Worm (Caenorhabditis elegans) whole organism, mixed stage, embryonic: ENCODE measurements around the gene nspf-2.
"Not testable (repeated sequence)": the region's sequence is repeated elsewhere in the genome, so short reads cannot be mapped to it uniquely, and the experiment has no call there.

Source experiments
- M03D4.4 ChIP-seq: sonication (generic microtip); optimal IDR thresholded peaks from 2 replicates; lab custom pipeline; 2017; ENCODE audit warnings: mild to moderate bottlenecking, missing genetic modification characterization, missing compliant biosample characterization
- bed-3 ChIP-seq: fragments of 200-800 bp; sonication (Bioruptor generic); optimal IDR thresholded peaks from 3 replicates; lab custom pipeline; 2018; ENCODE audit warnings: mild to moderate bottlenecking, missing genetic modification characterization, moderate library complexity, missing compliant biosample characterization
- blmp-1 ChIP-seq: fragments of 150-350 bp; optimal IDR thresholded peaks from 2 replicates; lab custom pipeline; 2014; ENCODE audit warnings: missing biosample characterization, missing genetic modification characterization
- ceh-39 ChIP-seq: fragments of 150-350 bp; optimal IDR thresholded peaks from 2 replicates; lab custom pipeline; 2014; ENCODE audit warnings: missing biosample characterization, missing genetic modification characterization
- ceh-83 ChIP-seq: fragments of 200-800 bp; sonication (Bioruptor generic); optimal IDR thresholded peaks from 2 replicates; lab custom pipeline; 2018; ENCODE audit warnings: mild to moderate bottlenecking, missing genetic modification characterization, missing compliant biosample characterization
- ces-1 ChIP-seq: fragments of 150-350 bp; optimal IDR thresholded peaks from 2 replicates; lab custom pipeline; 2014; ENCODE audit warnings: missing biosample characterization, missing genetic modification reagents, missing genetic modification characterization
- cnd-1 ChIP-seq: fragments of 200-800 bp; sonication (Bioruptor generic); optimal IDR thresholded peaks from 2 replicates; lab custom pipeline; 2018; ENCODE audit warnings: mild to moderate bottlenecking, missing genetic modification characterization, missing compliant biosample characterization
- elt-1 ChIP-seq: sonication (generic microtip); optimal IDR thresholded peaks from 2 replicates; lab custom pipeline; 2017; ENCODE audit warnings: missing genetic modification characterization, mild to moderate bottlenecking, missing compliant biosample characterization, antibody characterized with exemption, moderate library complexity, borderline replicate concordance; ENCODE audit not compliant: insufficient read depth
- ham-2 ChIP-seq: fragments of 200-800 bp; sonication (Bioruptor generic); optimal IDR thresholded peaks from 2 replicates; lab custom pipeline; 2018; ENCODE audit warnings: mild to moderate bottlenecking, missing genetic modification characterization, missing compliant biosample characterization
- lin-13 ChIP-seq: fragments of 150-350 bp; optimal IDR thresholded peaks from 2 replicates; lab custom pipeline; 2014; ENCODE audit warnings: missing biosample characterization, missing genetic modification characterization
- lin-32 ChIP-seq: fragments of 200-800 bp; sonication (Bioruptor generic); optimal IDR thresholded peaks from 2 replicates; lab custom pipeline; 2018; ENCODE audit warnings: mild to moderate bottlenecking, missing genetic modification characterization, missing compliant biosample characterization
- lsy-2 ChIP-seq: fragments of 150-350 bp; optimal IDR thresholded peaks from 2 replicates; lab custom pipeline; 2014; ENCODE audit warnings: missing biosample characterization, missing genetic modification characterization
- mab-5 ChIP-seq: fragments of 150-350 bp; optimal IDR thresholded peaks from 2 replicates; lab custom pipeline; 2014; ENCODE audit warnings: missing biosample characterization, missing genetic modification characterization
- mep-1 ChIP-seq: fragments of 150-350 bp; optimal IDR thresholded peaks from 2 replicates; lab custom pipeline; 2017; ENCODE audit warnings: missing biosample characterization, missing genetic modification reagents, missing genetic modification characterization, inconsistent platforms
- mls-2 ChIP-seq: sonication (generic microtip); optimal IDR thresholded peaks from 2 replicates; lab custom pipeline; 2016; ENCODE audit warnings: mild to moderate bottlenecking, missing genetic modification characterization, moderate library complexity, missing compliant biosample characterization
- nhr-12 ChIP-seq: fragments of 150-350 bp; optimal IDR thresholded peaks from 2 replicates; lab custom pipeline; 2014; ENCODE audit warnings: missing biosample characterization, missing genetic modification characterization
- nhr-237 ChIP-seq: fragments of 150-350 bp; optimal IDR thresholded peaks from 2 replicates; lab custom pipeline; 2014; ENCODE audit warnings: missing biosample characterization, missing genetic modification characterization
- nhr-28 ChIP-seq: fragments of 150-350 bp; optimal IDR thresholded peaks from 2 replicates; lab custom pipeline; 2014; ENCODE audit warnings: missing biosample characterization, missing genetic modification characterization
- nhr-76 ChIP-seq: sonication (generic microtip); optimal IDR thresholded peaks from 2 replicates; lab custom pipeline; 2017; ENCODE audit warnings: missing biosample characterization, missing genetic modification characterization
- pha-4 ChIP-seq: fragments of 150-350 bp; optimal IDR thresholded peaks from 2 replicates; lab custom pipeline; 2018; ENCODE audit warnings: missing biosample characterization, missing genetic modification reagents, missing genetic modification characterization
- sem-2 ChIP-seq: fragments of 200-800 bp; sonication (Bioruptor generic); optimal IDR thresholded peaks from 2 replicates; lab custom pipeline; 2018; ENCODE audit warnings: mild to moderate bottlenecking, missing genetic modification characterization, missing compliant biosample characterization
- snpc-4 ChIP-seq: fragments of 150-350 bp; optimal IDR thresholded peaks from 2 replicates; lab custom pipeline; 2014; ENCODE audit warnings: missing biosample characterization, missing genetic modification characterization
- sptf-1 ChIP-seq: sonication (generic microtip); optimal IDR thresholded peaks from 2 replicates; lab custom pipeline; 2017; ENCODE audit warnings: mild to moderate bottlenecking, missing genetic modification characterization, moderate library complexity, missing compliant biosample characterization
- tbx-8 ChIP-seq: fragments of 200-800 bp; sonication (Bioruptor generic); optimal IDR thresholded peaks from 2 replicates; lab custom pipeline; 2018; ENCODE audit warnings: mild to moderate bottlenecking, missing genetic modification characterization, moderate library complexity, missing compliant biosample characterization
- unc-120 ChIP-seq: sonication (generic microtip); optimal IDR thresholded peaks from 2 replicates; lab custom pipeline; 2017; ENCODE audit warnings: missing genetic modification characterization, missing compliant biosample characterization; ENCODE audit not compliant: poor library complexity, severe bottlenecking
- unc-39 ChIP-seq: fragments of 150-350 bp; optimal IDR thresholded peaks from 2 replicates; lab custom pipeline; 2014; ENCODE audit warnings: missing biosample characterization, missing genetic modification characterization
- unc-62 ChIP-seq: fragments of 150-350 bp; optimal IDR thresholded peaks from 2 replicates; lab custom pipeline; 2014; ENCODE audit warnings: missing biosample characterization, missing genetic modification reagents, missing genetic modification characterization

Gene nspf-2

ce11 chrII:2649015-2649414 is 39.7 kb upstream of the nspf-2 start:
- no peak for TF ChIP-seq blmp-1
- no peak for TF ChIP-seq mep-1 (tag; lab: Kevin White, UChicago)
- TF ChIP-seq lsy-2 (tag; lab: Kevin White, UChicago), result no peak
- no peak for TF ChIP-seq tbx-8
- TF ChIP-seq M03D4.4, result no peak
- no peak for TF ChIP-seq ces-1 (GFP tag; lab: Kevin White, UChicago)
- no peak for TF ChIP-seq unc-39 (tag; lab: Kevin White, UChicago)
- TF ChIP-seq elt-1 (tag; lab: Kevin White, UChicago), result no peak
- no peak for TF ChIP-seq ham-2 (GFP tag; lab: Kevin White, UChicago)
- no peak for TF ChIP-seq unc-120
- TF ChIP-seq sem-2 (GFP tag; lab: Kevin White, UChicago), result no peak
- TF ChIP-seq ceh-39, result no peak
- TF ChIP-seq, all 35 proteins: peak for 0

- no peak for TF ChIP-seq lin-32
These were observed 39.2 kb upstream of the nspf-2 start, which contains the start of the genes F22E5.13 and F22E5.6 for ce11 chrII:2649539-2649938. Gene F22E5.13, minus strand, starts transcription at chrII:2649639. Gene F22E5.6, plus strand, starts transcription at chrII:2649835.

DNA sequence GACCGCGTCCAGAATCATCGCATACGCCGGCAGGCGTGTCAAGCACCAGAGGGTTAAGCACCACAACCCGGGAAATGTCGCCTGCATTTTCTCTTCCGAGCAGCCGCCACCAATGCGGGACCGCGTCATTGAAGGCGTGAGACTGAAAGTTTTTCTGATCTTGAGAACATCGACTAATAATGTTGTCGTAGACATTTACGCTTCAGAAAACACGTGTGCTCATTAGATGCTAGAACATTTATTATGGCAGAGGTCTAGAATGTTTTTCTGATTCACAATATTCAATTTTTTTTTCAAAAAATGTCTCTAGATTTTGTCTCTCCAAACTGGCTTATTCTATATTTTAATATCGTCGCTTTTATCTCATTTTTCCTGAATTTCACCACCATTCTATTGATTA is 32.1 kb upstream of the nspf-2 start, which contains the start of gene sri-47:
TSS of gene sri-47 (plus strand) at position 301 of the 400 bp plus-strand sequence.
- TF ChIP-seq ceh-39, result no peak
- no peak for TF ChIP-seq mep-1 (tag; lab: Kevin White, UChicago)
- TF ChIP-seq nhr-28 (tag; lab: Kevin White, UChicago), result no peak
- no peak for TF ChIP-seq ces-1 (GFP tag; lab: Kevin White, UChicago)
- no peak for TF ChIP-seq nhr-237 (tag; lab: Kevin White, UChicago)
- no peak for TF ChIP-seq sptf-1 (tag; lab: Kevin White, UChicago)
- no peak for TF ChIP-seq sem-2 (GFP tag; lab: Kevin White, UChicago)
- no peak for TF ChIP-seq pha-4 (tag; lab: Kevin White, UChicago)
- TF ChIP-seq lsy-2 (tag; lab: Kevin White, UChicago), result no peak
- TF ChIP-seq nhr-12 (tag; lab: Kevin White, UChicago), result no peak
- no peak for TF ChIP-seq unc-39 (tag; lab: Kevin White, UChicago)
- no peak for TF ChIP-seq ceh-83
- TF ChIP-seq lin-13 (tag; lab: Kevin White, UChicago), result no peak
- TF ChIP-seq, all 35 proteins: peak for 0

ce11 chrII:2659364-2659763 is 29.4 kb upstream of the nspf-2 start, which contains the start of gene gcy-21:
Gene gcy-21, plus strand, starts transcription at chrII:2659664.
- TF ChIP-seq pha-4 (tag; lab: Kevin White, UChicago) (no peak), bed-3 (no peak), snpc-4 (tag; lab: Kevin White, UChicago) (no peak), M03D4.4 (no peak), blmp-1 (no peak), cnd-1 (tag; lab: Kevin White, UChicago) (no peak), lin-13 (tag; lab: Kevin White, UChicago) (no peak), mep-1 (tag; lab: Kevin White, UChicago) (no peak)

ce11 chrII:2665081-2665480 is 23.6 kb upstream of the nspf-2 start, which contains the start of gene F22E5.2:
Gene F22E5.2, plus strand, starts transcription at chrII:2665381.
- TF ChIP-seq mep-1 (tag; lab: Kevin White, UChicago); sptf-1 (tag; lab: Kevin White, UChicago); ceh-39: not testable (repeated sequence)

ce11 chrII:2665606-2666005 is 23.1 kb upstream of the nspf-2 start, which contains the start of gene F22E5.22:
Gene F22E5.22, plus strand, starts transcription at chrII:2665906.
- TF ChIP-seq unc-39 (tag; lab: Kevin White, UChicago) (no peak), nhr-237 (tag; lab: Kevin White, UChicago) (no peak), cnd-1 (tag; lab: Kevin White, UChicago) (no peak), sptf-1 (tag; lab: Kevin White, UChicago) (no peak), elt-1 (tag; lab: Kevin White, UChicago) (no peak), ham-2 (GFP tag; lab: Kevin White, UChicago) (no peak), mab-5 (no peak), lin-32 (no peak), lin-13 (tag; lab: Kevin White, UChicago) (no peak), mep-1 (tag; lab: Kevin White, UChicago) (no peak), mls-2 (tag; lab: Kevin White, UChicago) (no peak), bed-3 (no peak), ces-1 (GFP tag; lab: Kevin White, UChicago) (no peak), lsy-2 (tag; lab: Kevin White, UChicago) (no peak), unc-62 (no peak), nhr-76 (tag; lab: Kevin White, UChicago) (no peak), ceh-39 (no peak)
